Worm (Caenorhabditis elegans) whole organism, L2 larva: ENCODE data around the gene eif-3.D.
"Not testable (repeated sequence)": the region's sequence is repeated elsewhere in the genome, so short reads cannot be mapped to it uniquely, and the experiment has no call there.

Experiments
- C34F6.9 ChIP-seq: fragments of 150-350 bp; optimal IDR thresholded peaks from 2 replicates; lab custom pipeline; 2014; ENCODE audit warnings: missing biosample characterization, missing genetic modification characterization
- F13H6.1 ChIP-seq: sonication (generic microtip); optimal IDR thresholded peaks from 2 replicates; lab custom pipeline; 2016; ENCODE audit warnings: missing genetic modification characterization, missing compliant biosample characterization
- ZK546.5 ChIP-seq: sonication (generic microtip); optimal IDR thresholded peaks from 2 replicates; lab custom pipeline; 2017; ENCODE audit warnings: missing biosample characterization, missing genetic modification characterization
- alr-1 ChIP-seq: fragments of 150-350 bp; optimal IDR thresholded peaks from 2 replicates; lab custom pipeline; 2014; ENCODE audit warnings: missing biosample characterization, missing genetic modification characterization
- aly-2 ChIP-seq: fragments of 150-350 bp; optimal IDR thresholded peaks from 2 replicates; lab custom pipeline; 2014; ENCODE audit warnings: missing biosample characterization, missing genetic modification characterization
- blmp-1 ChIP-seq: sonication (generic microtip); optimal IDR thresholded peaks from 2 replicates; lab custom pipeline; 2017; ENCODE audit warnings: missing genetic modification characterization, mild to moderate bottlenecking, missing compliant biosample characterization, antibody characterized with exemption, moderate library complexity; ENCODE audit not compliant: insufficient read depth
- ceh-16 ChIP-seq: fragments of 150-350 bp; optimal IDR thresholded peaks from 2 replicates; lab custom pipeline; 2014; ENCODE audit warnings: missing biosample characterization, missing genetic modification characterization
- ceh-82 ChIP-seq: fragments of 150-350 bp; optimal IDR thresholded peaks from 2 replicates; lab custom pipeline; 2014; ENCODE audit warnings: missing biosample characterization, missing genetic modification characterization
- crh-2 ChIP-seq: sonication (generic microtip); optimal IDR thresholded peaks from 2 replicates; lab custom pipeline; 2017; ENCODE audit warnings: missing biosample characterization, missing genetic modification characterization
- dmd-4 ChIP-seq: sonication (generic microtip); optimal IDR thresholded peaks from 2 replicates; lab custom pipeline; 2017; ENCODE audit warnings: missing biosample characterization, missing genetic modification characterization
- egl-27 ChIP-seq: sonication (generic microtip); optimal IDR thresholded peaks from 3 replicates; lab custom pipeline; 2017; ENCODE audit warnings: missing biosample characterization, missing genetic modification reagents, missing genetic modification characterization
- elt-1 ChIP-seq: fragments of 150-350 bp; optimal IDR thresholded peaks from 2 replicates; lab custom pipeline; 2014; ENCODE audit warnings: missing biosample characterization, missing genetic modification characterization
- elt-3 ChIP-seq: sonication (generic microtip); optimal IDR thresholded peaks from 2 replicates; lab custom pipeline; 2017; ENCODE audit warnings: missing biosample characterization, missing genetic modification characterization
- fos-1 ChIP-seq: fragments of 150-350 bp; optimal IDR thresholded peaks from 2 replicates; lab custom pipeline; 2014; ENCODE audit warnings: missing biosample characterization, missing genetic modification characterization
- gmeb-1 ChIP-seq: fragments of 150-350 bp; optimal IDR thresholded peaks from 2 replicates; lab custom pipeline; 2014; ENCODE audit warnings: missing biosample characterization, missing genetic modification characterization
- lin-11 ChIP-seq: fragments of 150-350 bp; sonication (generic microtip); optimal IDR thresholded peaks from 2 replicates; lab custom pipeline; 2014; ENCODE audit warnings: missing biosample characterization, missing genetic modification characterization, inconsistent platforms, mixed read lengths
- lin-13 ChIP-seq: fragments of 150-350 bp; optimal IDR thresholded peaks from 2 replicates; lab custom pipeline; 2014; ENCODE audit warnings: missing biosample characterization, missing genetic modification reagents, missing genetic modification characterization
- lin-39 ChIP-seq: fragments of 150-350 bp; optimal IDR thresholded peaks from 2 replicates; lab custom pipeline; 2014; ENCODE audit warnings: missing biosample characterization, missing genetic modification reagents, missing genetic modification characterization
- lsy-2 ChIP-seq, 2 experiments: fragments of 150-350 bp in 1 of 2; sonication (generic microtip) in 1 of 2; optimal IDR thresholded peaks; 2 replicates each; lab custom pipeline; 2014 to 2017; ENCODE audit warnings: missing biosample characterization in 2 of 2, missing genetic modification characterization in 2 of 2
- mdl-1 ChIP-seq, 2 experiments: fragments of 150-350 bp in 1 of 2; sonication (generic microtip) in 1 of 2; optimal IDR thresholded peaks; 2 replicates each; lab custom pipeline; 2017; ENCODE audit warnings: missing biosample characterization in 2 of 2, missing genetic modification characterization in 2 of 2
- nhr-11 ChIP-seq: fragments of 150-350 bp; optimal IDR thresholded peaks from 2 replicates; lab custom pipeline; 2014; ENCODE audit warnings: missing biosample characterization, missing genetic modification characterization
- nhr-12 ChIP-seq: fragments of 150-350 bp; optimal IDR thresholded peaks from 2 replicates; lab custom pipeline; 2014; ENCODE audit warnings: missing biosample characterization, missing genetic modification characterization
- nhr-129 ChIP-seq: fragments of 150-350 bp; optimal IDR thresholded peaks from 2 replicates; lab custom pipeline; 2014; ENCODE audit warnings: missing biosample characterization, missing genetic modification characterization
- nhr-21 ChIP-seq: fragments of 150-350 bp; optimal IDR thresholded peaks from 2 replicates; lab custom pipeline; 2014; ENCODE audit warnings: missing biosample characterization, missing genetic modification characterization
- nhr-23 ChIP-seq: fragments of 150-350 bp; optimal IDR thresholded peaks from 2 replicates; lab custom pipeline; 2014; ENCODE audit warnings: missing biosample characterization, missing genetic modification reagents, missing genetic modification characterization
- nhr-237 ChIP-seq: fragments of 150-350 bp; optimal IDR thresholded peaks from 2 replicates; lab custom pipeline; 2014; ENCODE audit warnings: missing biosample characterization, missing genetic modification characterization
- nhr-25 ChIP-seq: fragments of 150-350 bp; sonication (generic microtip); optimal IDR thresholded peaks from 3 replicates; lab custom pipeline; 2014; ENCODE audit warnings: missing biosample characterization, missing genetic modification characterization
- nhr-6 ChIP-seq: fragments of 150-350 bp; optimal IDR thresholded peaks from 2 replicates; lab custom pipeline; 2014; ENCODE audit warnings: missing biosample characterization, missing genetic modification characterization
- nhr-77 ChIP-seq: fragments of 150-350 bp; optimal IDR thresholded peaks from 2 replicates; lab custom pipeline; 2014; ENCODE audit warnings: missing biosample characterization, missing genetic modification characterization
- peb-1 ChIP-seq: fragments of 150-350 bp; optimal IDR thresholded peaks from 2 replicates; lab custom pipeline; 2014; ENCODE audit warnings: missing biosample characterization, missing genetic modification characterization
- sem-4 ChIP-seq: fragments of 150-350 bp; optimal IDR thresholded peaks from 2 replicates; lab custom pipeline; 2014; ENCODE audit warnings: missing biosample characterization, missing genetic modification reagents, missing genetic modification characterization
- skn-1 ChIP-seq: sonication (generic microtip); optimal IDR thresholded peaks from 2 replicates; lab custom pipeline; 2017; ENCODE audit warnings: missing biosample characterization, missing genetic modification characterization
- sma-3 ChIP-seq: sonication (generic microtip); optimal IDR thresholded peaks from 2 replicates; lab custom pipeline; 2016; ENCODE audit warnings: missing genetic modification reagents, missing genetic modification characterization, missing compliant biosample characterization
- sma-9 ChIP-seq, 2 experiments: fragments of 150-350 bp in 1 of 2; sonication (generic microtip) in 1 of 2; optimal IDR thresholded peaks; 2 replicates each; lab custom pipeline; 2014 to 2016; ENCODE audit warnings: missing genetic modification characterization in 2 of 2, mild to moderate bottlenecking in 1 of 2, missing biosample characterization in 1 of 2, missing compliant biosample characterization in 1 of 2, missing genetic modification reagents in 1 of 2, moderate library complexity in 1 of 2
- snpc-4 ChIP-seq: fragments of 150-350 bp; optimal IDR thresholded peaks from 2 replicates; lab custom pipeline; 2014; ENCODE audit warnings: missing biosample characterization, missing genetic modification characterization
- unc-39 ChIP-seq: fragments of 150-350 bp; optimal IDR thresholded peaks from 2 replicates; lab custom pipeline; 2014; ENCODE audit warnings: missing biosample characterization, missing genetic modification characterization
- unc-55 ChIP-seq: fragments of 150-350 bp; sonication (generic microtip); optimal IDR thresholded peaks from 3 replicates; lab custom pipeline; 2014; ENCODE audit warnings: missing biosample characterization, missing genetic modification reagents, missing genetic modification characterization
- unc-62 ChIP-seq: fragments of 150-350 bp; optimal IDR thresholded peaks from 2 replicates; lab custom pipeline; 2014; ENCODE audit warnings: missing biosample characterization, missing genetic modification reagents, missing genetic modification characterization
- zag-1 ChIP-seq: fragments of 150-350 bp; optimal IDR thresholded peaks from 2 replicates; lab custom pipeline; 2014; ENCODE audit warnings: missing biosample characterization, missing genetic modification characterization
- ztf-1 ChIP-seq: fragments of 200-800 bp; sonication (Bioruptor generic); conservative IDR thresholded peaks from 2 replicates; pipeline ENCODE4 v1.3.6; 2022; ENCODE audit warnings: missing genetic modification characterization, missing compliant biosample characterization
- ztf-11 ChIP-seq: sonication (generic microtip); optimal IDR thresholded peaks from 2 replicates; lab custom pipeline; 2017; ENCODE audit warnings: missing biosample characterization, missing genetic modification characterization
- ztf-4 ChIP-seq: fragments of 150-350 bp; optimal IDR thresholded peaks from 2 replicates; lab custom pipeline; 2014; ENCODE audit warnings: missing biosample characterization, missing genetic modification characterization

eif-3.D gene

DNA sequence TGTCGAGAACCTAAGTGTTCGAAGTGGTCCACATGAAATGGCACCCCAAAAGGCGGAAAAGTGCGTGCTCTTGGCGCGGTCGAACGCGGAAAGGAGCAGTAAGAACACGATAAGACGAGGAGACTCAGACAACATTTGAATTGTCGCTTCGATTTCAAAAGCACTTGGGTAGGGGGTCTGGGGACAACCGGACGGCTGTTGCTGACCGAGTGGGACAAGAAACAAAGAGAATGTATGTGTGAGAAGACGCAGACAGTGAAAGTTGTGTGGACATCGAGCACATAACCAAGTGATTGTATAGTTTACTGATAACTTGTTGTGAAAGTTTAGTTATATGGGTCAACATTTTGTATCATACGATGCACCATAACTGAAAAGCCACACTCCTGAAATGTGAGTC, 35.8 kb upstream of the eif-3.D start:
- TF ChIP-seq ztf-4 (tag; lab: Kevin White, UChicago) (no peak), aly-2 (tag; lab: Kevin White, UChicago) (no peak), unc-62 (no peak), lin-11 (no peak), sma-9 (GFP tag; optimal IDR thresholded peaks at IDR 0.05; lab: Kevin White, UChicago) (peak; percentile 55), sma-9 (tag; optimal IDR thresholded peaks at IDR 0.05; lab: Kevin White, UChicago) (no peak), gmeb-1 (no peak), unc-55 (GFP tag; lab: Kevin White, UChicago) (no peak), nhr-23 (tag; lab: Kevin White, UChicago) (no peak), mdl-1 (tag; optimal IDR thresholded peaks at IDR 0.05; lab: Kevin White, UChicago) (no peak), ZK546.5 (tag; lab: Kevin White, UChicago) (no peak), nhr-129 (peak; percentile 50), snpc-4 (tag; lab: Kevin White, UChicago) (no peak), crh-2 (tag; lab: Kevin White, UChicago) (no peak), zag-1 (tag; lab: Kevin White, UChicago) (no peak), skn-1 (no peak), elt-3 (no peak), C34F6.9 (no peak), sem-4 (tag; lab: Kevin White, UChicago) (no peak), egl-27 (tag; lab: Kevin White, UChicago) (no peak), unc-39 (tag; lab: Kevin White, UChicago) (no peak), F13H6.1 (tag; lab: Kevin White, UChicago) (peak; percentile 36), elt-1 (tag; lab: Kevin White, UChicago) (no peak), nhr-12 (tag; lab: Kevin White, UChicago) (no peak), ztf-1 (no peak), nhr-6 (no peak), nhr-25 (tag; lab: Kevin White, UChicago) (no peak), nhr-237 (tag; lab: Kevin White, UChicago) (no peak), lin-39 (tag; lab: Kevin White, UChicago) (no peak), fos-1 (peak; percentile 43), alr-1 (tag; lab: Kevin White, UChicago) (no peak), nhr-11 (tag; lab: Kevin White, UChicago) (no peak), nhr-21 (tag; lab: Kevin White, UChicago) (no peak), sma-3 (GFP tag; lab: Kevin White, UChicago) (no peak), ztf-11 (no peak)

DNA sequence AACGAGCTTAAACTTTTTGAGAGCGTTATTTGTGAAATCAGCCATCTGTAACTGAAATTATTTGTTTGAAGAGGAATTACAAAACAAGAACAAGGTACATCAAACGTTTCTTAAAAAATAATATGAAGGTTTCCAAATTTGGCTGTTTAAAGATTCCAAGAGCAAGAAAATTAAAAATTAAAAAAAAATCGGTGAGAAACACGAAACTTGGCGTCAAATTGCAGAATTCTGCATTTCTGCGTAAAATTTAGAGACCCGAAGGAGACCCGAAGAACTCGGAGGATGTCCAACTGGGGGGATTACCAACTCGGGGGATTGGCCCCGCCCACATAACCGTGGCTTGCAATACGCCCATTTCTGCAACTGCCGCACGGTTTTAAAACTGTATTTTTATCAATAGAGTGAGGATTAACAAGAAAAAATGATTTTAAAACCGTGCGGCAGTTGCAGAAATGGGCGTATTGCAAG, 34.6 kb upstream of the eif-3.D start, which contains the start of gene rab-6.1:
rab-6.1 (minus strand) TSS at position 51 of the 468 bp plus-strand sequence.
- not testable (repeated sequence) for TF ChIP-seq snpc-4 (tag; lab: Kevin White, UChicago); blmp-1 (tag; lab: Kevin White, UChicago); unc-62

ce11 chrIII:9004658-9005057, 33.3 kb upstream of the eif-3.D start:
- TF ChIP-seq peb-1 (no peak), nhr-6 (no peak), ceh-82 (tag; lab: Kevin White, UChicago) (no peak), ceh-16 (no peak)

DNA sequence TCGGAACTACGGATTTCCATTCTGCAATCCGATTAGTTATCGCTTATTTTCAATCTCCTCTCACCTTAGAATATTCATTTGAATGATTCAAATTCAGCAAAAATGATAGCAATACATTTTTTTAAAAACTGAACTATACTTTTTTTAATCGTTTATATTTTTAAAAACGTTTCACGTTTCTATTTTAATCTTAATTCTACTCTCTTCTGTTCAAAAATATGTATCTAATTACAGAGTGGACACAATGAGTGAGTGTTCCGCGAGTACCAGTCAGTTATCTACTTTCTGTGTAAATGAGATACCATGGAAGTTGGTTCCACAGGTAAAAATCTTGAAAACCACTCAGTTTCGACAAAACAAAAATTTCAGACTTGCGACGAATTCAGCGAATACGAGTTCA, 31.2 kb upstream of the eif-3.D start, which contains the start of the genes F59B2.15 and zif-1:
F59B2.15 (minus strand) TSS at position 101 of the 400 bp plus-strand sequence.
zif-1 (plus strand) TSS at position 235 of the 400 bp plus-strand sequence.
- no peak for TF ChIP-seq nhr-6
- TF ChIP-seq crh-2 (tag; lab: Kevin White, UChicago), result no peak
- no peak for TF ChIP-seq ZK546.5 (tag; lab: Kevin White, UChicago)
- no peak for TF ChIP-seq lin-13 (GFP tag; lab: Kevin White, UChicago)
- TF ChIP-seq lin-39 (tag; lab: Kevin White, UChicago), result no peak
- no peak for TF ChIP-seq blmp-1 (tag; lab: Kevin White, UChicago)
- no peak for TF ChIP-seq lin-11
- no peak for TF ChIP-seq ztf-11
- no peak for TF ChIP-seq dmd-4 (tag; lab: Kevin White, UChicago)
- TF ChIP-seq lsy-2 (tag; optimal IDR thresholded peaks at IDR 0.05; lab: Kevin White, UChicago), result no peak
- no peak for TF ChIP-seq unc-62
- no peak for TF ChIP-seq nhr-77 (tag; lab: Kevin White, UChicago)
- TF ChIP-seq sma-9 (GFP tag; optimal IDR thresholded peaks at IDR 0.05; lab: Kevin White, UChicago), result no peak
- TF ChIP-seq sma-9 (tag; optimal IDR thresholded peaks at IDR 0.05; lab: Kevin White, UChicago), result no peak
- TF ChIP-seq C34F6.9, result no peak
